Worm (Caenorhabditis elegans): ENCODE measurements around the gene nspg-5.

DNA sequence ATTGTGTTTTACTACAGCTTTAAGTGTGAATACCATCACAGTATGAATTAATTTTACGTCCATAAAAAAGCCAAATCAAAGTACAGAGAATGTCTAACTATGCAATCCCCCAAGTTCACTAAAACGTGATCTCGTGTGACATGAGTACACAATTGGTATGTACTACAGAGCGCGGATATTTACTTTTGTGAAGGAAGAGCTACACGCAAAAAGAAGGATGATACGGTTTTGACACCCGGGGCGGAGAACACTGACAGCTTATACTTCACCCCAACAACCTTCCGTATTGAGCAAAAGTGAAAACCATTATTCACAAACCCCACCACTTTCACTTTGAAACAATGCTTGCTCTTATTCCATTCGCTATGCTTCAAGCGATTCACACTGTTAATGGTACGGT, at the start of gene nspg-5:
- TF ChIP-seq nhr-23 (tag; optimal IDR thresholded peaks at IDR 0.05) (no peak), zag-1 (tag; optimal IDR thresholded peaks at IDR 0.05) (no peak), nhr-77 (tag; optimal IDR thresholded peaks at IDR 0.05) (no peak), nhr-28 (tag; optimal IDR thresholded peaks at IDR 0.05) (no peak), aly-2 (tag; optimal IDR thresholded peaks at IDR 0.05) (no peak), nhr-25 (tag; optimal IDR thresholded peaks at IDR 0.05) (no peak), elt-3 (tag; optimal IDR thresholded peaks at IDR 0.05) (no peak), ceh-82 (tag; optimal IDR thresholded peaks at IDR 0.05) (no peak), elt-1 (tag; optimal IDR thresholded peaks at IDR 0.05) (no peak), ZK546.5 (tag; optimal IDR thresholded peaks at IDR 0.05) (no peak), lin-15B (tag; optimal IDR thresholded peaks at IDR 0.05) (no peak), ztf-11 (tag; optimal IDR thresholded peaks at IDR 0.05) (no peak), nhr-11 (tag; optimal IDR thresholded peaks at IDR 0.05) (no peak)
